Fruit fly (Drosophila melanogaster) whole organism, embryonic: ENCODE data around the gene CG11768.
A peak's percentile ranks its signal among the peaks of the same experiment; 100 is the strongest.

Source experiments
- BtbVII ChIP-seq: fragments of 200-800 bp; sonication (Bioruptor generic); optimal IDR thresholded peaks from 3 replicates; lab custom pipeline; 2017; ENCODE audit warnings: missing biosample characterization, mild to moderate bottlenecking, missing genetic modification characterization
- CG10209 ChIP-seq: fragments of 200-800 bp; sonication (Bioruptor generic); optimal IDR thresholded peaks from 3 replicates; lab custom pipeline; 2017; ENCODE audit warnings: missing biosample characterization, mild to moderate bottlenecking, missing genetic modification characterization, missing genetic modification reagents
- CG11560 ChIP-seq: fragments of 200-800 bp; sonication (Bioruptor generic); IDR thresholded peaks from 3 replicates; pipeline ENCODE4 v1.3.6; 2022; ENCODE audit warnings: missing biosample characterization, missing genetic modification characterization
- CG11695 ChIP-seq: fragments of 200-800 bp; sonication (Bioruptor generic); IDR thresholded peaks from 3 replicates; pipeline ENCODE4 v1.3.6; 2022; ENCODE audit warnings: missing biosample characterization, missing genetic modification characterization
- CG14710 ChIP-seq: fragments of 200-800 bp; sonication (Bioruptor generic); optimal IDR thresholded peaks from 3 replicates; lab custom pipeline; 2019; ENCODE audit warnings: missing biosample characterization, mild to moderate bottlenecking, missing genetic modification characterization, moderate library complexity
- CG15479 ChIP-seq: fragments of 200-800 bp; sonication (Bioruptor generic); optimal IDR thresholded peaks from 3 replicates; lab custom pipeline; 2019; ENCODE audit warnings: missing biosample characterization, mild to moderate bottlenecking, missing genetic modification characterization, moderate library complexity
- CG15696 ChIP-seq: fragments of 200-800 bp; sonication (Bioruptor generic); optimal IDR thresholded peaks from 2 replicates; lab custom pipeline; 2019; ENCODE audit warnings: missing biosample characterization, mild to moderate bottlenecking, missing genetic modification characterization, moderate library complexity
- CG1603 ChIP-seq: fragments of 200-800 bp; sonication (Bioruptor generic); optimal IDR thresholded peaks from 2 replicates; lab custom pipeline; 2019; ENCODE audit warnings: missing biosample characterization, mild to moderate bottlenecking, missing genetic modification characterization, moderate library complexity
- CG16779 ChIP-seq: fragments of 200-800 bp; sonication (Bioruptor generic); IDR thresholded peaks from 2 replicates; pipeline ENCODE4 v1.3.6; 2022; ENCODE audit warnings: missing biosample characterization, missing genetic modification characterization
- CG17186 ChIP-seq: fragments of 200-800 bp; sonication (Bioruptor generic); optimal IDR thresholded peaks from 3 replicates; lab custom pipeline; 2017; ENCODE audit warnings: missing biosample characterization, missing genetic modification reagents, missing genetic modification characterization
- CG17361 ChIP-seq: fragments of 200-800 bp; sonication (Bioruptor generic); IDR thresholded peaks from 3 replicates; pipeline ENCODE4 v1.3.6; 2022; ENCODE audit warnings: missing biosample characterization, missing genetic modification characterization
- CG18262 ChIP-seq: fragments of 200-800 bp; optimal IDR thresholded peaks from 3 replicates; lab custom pipeline; 2019; ENCODE audit warnings: missing biosample characterization, mild to moderate bottlenecking, missing genetic modification characterization, moderate library complexity
- CG1832 ChIP-seq: fragments of 200-800 bp; sonication (Bioruptor generic); optimal IDR thresholded peaks from 2 replicates; lab custom pipeline; 2017; ENCODE audit warnings: missing biosample characterization, mild to moderate bottlenecking, missing genetic modification characterization, inconsistent platforms
- CG2202 ChIP-seq: fragments of 200-800 bp; sonication (Bioruptor generic); optimal IDR thresholded peaks from 2 replicates; lab custom pipeline; 2018; ENCODE audit warnings: missing biosample characterization, mild to moderate bottlenecking, missing genetic modification characterization
- CG4360 ChIP-seq: fragments of 200-800 bp; sonication (Bioruptor generic); IDR thresholded peaks from 2 replicates; pipeline ENCODE4 v1.3.6; 2022; ENCODE audit warnings: missing biosample characterization, missing genetic modification characterization
- CG4424 ChIP-seq: fragments of 200-800 bp; sonication (Bioruptor generic); optimal IDR thresholded peaks from 3 replicates; lab custom pipeline; 2016; ENCODE audit warnings: missing biosample characterization, missing genetic modification characterization
- CG4730 ChIP-seq: fragments of 200-800 bp; sonication (Bioruptor generic); IDR thresholded peaks from 2 replicates; pipeline ENCODE4 v1.3.6; 2022; ENCODE audit warnings: missing biosample characterization, missing genetic modification characterization
- CG6272 ChIP-seq: fragments of 200-800 bp; sonication (Bioruptor generic); IDR thresholded peaks from 2 replicates; pipeline ENCODE4 v1.3.6; 2022; ENCODE audit warnings: missing biosample characterization, missing genetic modification characterization
- CG6813 ChIP-seq: fragments of 200-800 bp; sonication (Bioruptor generic); optimal IDR thresholded peaks from 2 replicates; lab custom pipeline; 2017; ENCODE audit warnings: missing biosample characterization, missing genetic modification characterization, mild to moderate bottlenecking, moderate library complexity, missing genetic modification reagents
- CG9727 ChIP-seq: fragments of 200-800 bp; sonication (Bioruptor generic); optimal IDR thresholded peaks from 3 replicates; lab custom pipeline; 2017; ENCODE audit warnings: missing biosample characterization, mild to moderate bottlenecking, missing genetic modification characterization
- D ChIP-seq, 2 experiments: fragments of 200-800 bp in 1 of 2; fragments of >200 bp in 1 of 2; sonication (Bioruptor generic) in 1 of 2; optimal IDR thresholded peaks; 2 replicates in 1 of 2; 3 replicates in 1 of 2; lab custom pipeline; 2017; ENCODE audit warnings: mild to moderate bottlenecking in 1 of 2, missing biosample characterization in 1 of 2, missing genetic modification characterization in 1 of 2, missing genetic modification reagents in 1 of 2
- D19A ChIP-seq: fragments of 200-800 bp; optimal IDR thresholded peaks from 3 replicates; lab custom pipeline; 2019; ENCODE audit warnings: missing biosample characterization, mild to moderate bottlenecking, missing genetic modification characterization, moderate library complexity
- Dek ChIP-seq: fragments of 200-800 bp; sonication (Bioruptor generic); optimal IDR thresholded peaks from 3 replicates; lab custom pipeline; 2019; ENCODE audit warnings: missing biosample characterization, mild to moderate bottlenecking, missing genetic modification characterization, moderate library complexity
- HHEX ChIP-seq: fragments of 200-800 bp; sonication (Bioruptor generic); optimal IDR thresholded peaks from 3 replicates; lab custom pipeline; 2017; ENCODE audit warnings: missing biosample characterization, mild to moderate bottlenecking, missing genetic modification characterization, missing genetic modification reagents
- Hr51 ChIP-seq, 2 experiments: fragments of 200-800 bp; sonication (Bioruptor generic); optimal IDR thresholded peaks; 2 replicates in 1 of 2; 3 replicates in 1 of 2; lab custom pipeline; 2016 to 2018; ENCODE audit warnings: missing biosample characterization in 2 of 2, missing genetic modification characterization in 2 of 2, mild to moderate bottlenecking in 1 of 2, moderate library complexity in 1 of 2
- Hr78 ChIP-seq, 2 experiments: fragments of 200-800 bp in 1 of 2; fragments of >200 bp in 1 of 2; sonication (Bioruptor generic) in 1 of 2; optimal IDR thresholded peaks; 2 replicates each; lab custom pipeline; 2017 to 2019; ENCODE audit warnings: missing biosample characterization in 2 of 2, missing genetic modification characterization in 2 of 2, mild to moderate bottlenecking in 1 of 2, moderate library complexity in 1 of 2
- Kr ChIP-seq: fragments of 200-800 bp; sonication (Bioruptor generic); optimal IDR thresholded peaks from 2 replicates; lab custom pipeline; 2017; ENCODE audit warnings: missing biosample characterization, mild to moderate bottlenecking, missing genetic modification characterization
- Mrtf ChIP-seq: fragments of 200-800 bp; sonication (Bioruptor generic); IDR thresholded peaks from 3 replicates; pipeline ENCODE4 v1.3.6; 2022; ENCODE audit warnings: missing biosample characterization, missing genetic modification characterization
- Oli ChIP-seq: fragments of 200-800 bp; sonication (Bioruptor generic); optimal IDR thresholded peaks from 2 replicates; lab custom pipeline; 2018; ENCODE audit warnings: missing biosample characterization, mild to moderate bottlenecking, missing genetic modification characterization, moderate library complexity
- ac ChIP-seq: fragments of 200-800 bp; sonication (Bioruptor generic); optimal IDR thresholded peaks from 3 replicates; lab custom pipeline; 2017; ENCODE audit warnings: missing biosample characterization, mild to moderate bottlenecking, missing genetic modification characterization
- bigmax ChIP-seq: fragments of 200-800 bp; sonication (Bioruptor generic); optimal IDR thresholded peaks from 2 replicates; lab custom pipeline; 2018; ENCODE audit warnings: missing biosample characterization, mild to moderate bottlenecking, missing genetic modification characterization
- cad ChIP-seq: fragments of >200 bp; optimal IDR thresholded peaks from 2 replicates; lab custom pipeline; 2017; ENCODE audit warnings: missing biosample characterization, missing genetic modification characterization
- dimm ChIP-seq: fragments of 200-800 bp; sonication (Bioruptor generic); IDR thresholded peaks from 2 replicates; pipeline ENCODE4 v1.3.6; 2022; ENCODE audit warnings: missing biosample characterization, missing genetic modification characterization
- dmrt11E ChIP-seq: fragments of 200-800 bp; sonication (Bioruptor generic); optimal IDR thresholded peaks from 3 replicates; lab custom pipeline; 2018; ENCODE audit warnings: missing biosample characterization, mild to moderate bottlenecking, missing genetic modification characterization, moderate library complexity
- fd102C ChIP-seq: fragments of 200-800 bp; sonication (Bioruptor generic); optimal IDR thresholded peaks from 2 replicates; lab custom pipeline; 2018; ENCODE audit warnings: missing biosample characterization, mild to moderate bottlenecking, missing genetic modification characterization, moderate library complexity
- gcm ChIP-seq: fragments of 200-800 bp; sonication (Bioruptor generic); optimal IDR thresholded peaks from 2 replicates; lab custom pipeline; 2019; ENCODE audit warnings: missing biosample characterization, mild to moderate bottlenecking, missing genetic modification characterization, moderate library complexity
- gfzf ChIP-seq: fragments of 200-800 bp; sonication (Bioruptor generic); optimal IDR thresholded peaks from 2 replicates; lab custom pipeline; 2016; ENCODE audit warnings: missing biosample characterization, mild to moderate bottlenecking, missing genetic modification characterization, moderate library complexity
- grau ChIP-seq: fragments of 200-800 bp; optimal IDR thresholded peaks from 3 replicates; lab custom pipeline; 2019; ENCODE audit warnings: missing biosample characterization, mild to moderate bottlenecking, missing genetic modification characterization, moderate library complexity
- gro ChIP-seq: fragments of 200-800 bp; sonication (Bioruptor generic); optimal IDR thresholded peaks from 2 replicates; lab custom pipeline; 2016; ENCODE audit warnings: missing biosample characterization, missing genetic modification characterization
- h ChIP-seq: fragments of >200 bp; optimal IDR thresholded peaks from 2 replicates; lab custom pipeline; 2017
- otp ChIP-seq: fragments of 200-800 bp; sonication (Bioruptor generic); IDR thresholded peaks from 3 replicates; pipeline ENCODE4, ENCODE4 v1.3.6; 2022; ENCODE audit warnings: missing biosample characterization, missing genetic modification characterization
- peb ChIP-seq: fragments of 200-800 bp; sonication (Bioruptor generic); IDR thresholded peaks from 2 replicates; pipeline ENCODE4 v1.3.6; 2022; ENCODE audit warnings: missing biosample characterization, missing genetic modification characterization
- ranshi ChIP-seq: fragments of 200-800 bp; sonication (Bioruptor generic); IDR thresholded peaks from 2 replicates; pipeline ENCODE4 v1.3.6; 2022; ENCODE audit warnings: missing biosample characterization, missing genetic modification characterization
- sens ChIP-seq: fragments of 200-800 bp; sonication (Bioruptor generic); peaks from one replicate; lab custom pipeline; 2016; ENCODE audit warnings: missing biosample characterization, missing genetic modification characterization
- slp2 ChIP-seq: fragments of 200-800 bp; sonication (Bioruptor generic); optimal IDR thresholded peaks from 2 replicates; lab custom pipeline; 2016; ENCODE audit warnings: missing biosample characterization, missing genetic modification characterization
- tll ChIP-seq, 2 experiments: fragments of 200-800 bp in 1 of 2; fragments of >200 bp in 1 of 2; sonication (Bioruptor generic) in 1 of 2; optimal IDR thresholded peaks; 2 replicates each; lab custom pipeline; 2017 to 2019; ENCODE audit warnings: missing biosample characterization in 2 of 2, missing genetic modification characterization in 2 of 2, mild to moderate bottlenecking in 1 of 2, moderate library complexity in 1 of 2
- zen ChIP-seq: fragments of 200-800 bp; sonication (Bioruptor generic); optimal IDR thresholded peaks from 3 replicates; lab custom pipeline; 2018; ENCODE audit warnings: missing biosample characterization, mild to moderate bottlenecking, missing genetic modification characterization, moderate library complexity

Gene CG11768

dm6 chr3R:8704669-8705068 lies 63.3 kb downstream of the CG11768 start:
- peak; percentile 22 for TF ChIP-seq CG1603 (tag; lab: Kevin White, UChicago)
- peak; percentile 81 for TF ChIP-seq sens
- no peak for TF ChIP-seq D19A (tag; lab: Kevin White, UChicago)
- no peak for TF ChIP-seq CG16779
- TF ChIP-seq dmrt11E (tag; lab: Kevin White, UChicago) = peak; percentile 1
- no peak for TF ChIP-seq CG11695 (GFP tag; lab: Robert Waterston, UW)
- TF ChIP-seq CG18262 (tag; lab: Kevin White, UChicago) = no peak
- peak; percentile 67 for TF ChIP-seq fd102C (GFP tag; lab: Kevin White, UChicago)
- TF ChIP-seq BtbVII (GFP tag; lab: Kevin White, UChicago) = no peak
- TF ChIP-seq gro (GFP tag; lab: Kevin White, UChicago) = no peak
- no peak for TF ChIP-seq Oli (tag; lab: Kevin White, UChicago)
- no peak for TF ChIP-seq slp2 (GFP tag; lab: Kevin White, UChicago)
- TF ChIP-seq CG9727 (GFP tag; lab: Kevin White, UChicago) = peak; percentile 10
- peak; percentile 17 for TF ChIP-seq Kr (GFP tag; lab: Kevin White, UChicago)
- peak; percentile 38 for TF ChIP-seq CG15696
- TF ChIP-seq CG6813 = peak; percentile 32
- peak; percentile 40 for TF ChIP-seq CG15479 (GFP tag; lab: Kevin White, UChicago)
- TF ChIP-seq CG2202 = peak; percentile 1
- peak; percentile 40 for TF ChIP-seq ac (GFP tag; lab: Kevin White, UChicago)
- no peak for TF ChIP-seq Mrtf (GFP tag; lab: Robert Waterston, UW)

dm6 chr3R:8701197-8701596 lies 66.8 kb downstream of the CG11768 start:
- TF ChIP-seq CG1832 (GFP tag; lab: Kevin White, UChicago) (no peak), zen (peak; percentile 76), tll (GFP tag; optimal IDR thresholded peaks at IDR 0.05; lab: Kevin White, UChicago) (peak in 1 of 2 experiments; percentile 20), D (optimal IDR thresholded peaks at IDR 0.05; lab: Kevin White, UChicago) (peak; percentile 40), D (GFP tag; optimal IDR thresholded peaks at IDR 0.05; lab: Kevin White, UChicago) (no peak), Kr (GFP tag; lab: Kevin White, UChicago) (peak; percentile 93), ranshi (GFP tag; lab: Robert Waterston, UW) (no peak), cad (GFP tag; lab: Kevin White, UChicago) (peak; percentile 82)

dm6 chr3R:8700660-8701059 lies 67.3 kb downstream of the CG11768 start:
- no peak for TF ChIP-seq CG4730 (GFP tag; lab: Robert Waterston, UW)
- no peak for TF ChIP-seq bigmax (GFP tag; lab: Kevin White, UChicago)
- TF ChIP-seq CG4360 (GFP tag; lab: Robert Waterston, UW) = no peak
- TF ChIP-seq HHEX (GFP tag; lab: Kevin White, UChicago) = no peak
- TF ChIP-seq cad (GFP tag; lab: Kevin White, UChicago) = peak; percentile 79
- TF ChIP-seq CG6272 (GFP tag; lab: Robert Waterston, UW) = no peak
- TF ChIP-seq CG4424 (GFP tag; lab: Kevin White, UChicago) = no peak
- no peak for TF ChIP-seq grau (tag; lab: Kevin White, UChicago)
- no peak for TF ChIP-seq gcm (GFP tag; lab: Kevin White, UChicago)
- no peak for TF ChIP-seq gfzf (GFP tag; lab: Kevin White, UChicago)
- TF ChIP-seq peb (GFP tag; lab: Robert Waterston, UW) = no peak
- no peak for TF ChIP-seq Hr78 (GFP tag; optimal IDR thresholded peaks at IDR 0.05; lab: Kevin White, UChicago)
- no peak for TF ChIP-seq CG10209 (GFP tag; lab: Kevin White, UChicago)
- no peak for TF ChIP-seq otp (GFP tag; lab: Robert Waterston, UW)
- TF ChIP-seq tll (GFP tag; optimal IDR thresholded peaks at IDR 0.05; lab: Kevin White, UChicago) = peak in 1 of 2 experiments; percentile 4
- no peak for TF ChIP-seq Dek
- TF ChIP-seq CG17361 (GFP tag; lab: Robert Waterston, UW) = no peak
- TF ChIP-seq CG14710 (tag; lab: Kevin White, UChicago) = no peak
- no peak for TF ChIP-seq dimm (GFP tag; lab: Robert Waterston, UW)
- no peak for TF ChIP-seq CG11560 (tag; lab: Robert Waterston, UW)
- peak; percentile 73 for TF ChIP-seq D (optimal IDR thresholded peaks at IDR 0.05; lab: Kevin White, UChicago)
- no peak for TF ChIP-seq D (GFP tag; optimal IDR thresholded peaks at IDR 0.05; lab: Kevin White, UChicago)
- no peak for TF ChIP-seq Hr51 (GFP tag; optimal IDR thresholded peaks at IDR 0.05; lab: Kevin White, UChicago)
- TF ChIP-seq CG17186 = no peak
- no peak for TF ChIP-seq h (lab: Kevin White, UChicago)
